Fruit fly (Drosophila melanogaster): Measurements from ENCODE around the gene Thor.

Gene Thor

DNA sequence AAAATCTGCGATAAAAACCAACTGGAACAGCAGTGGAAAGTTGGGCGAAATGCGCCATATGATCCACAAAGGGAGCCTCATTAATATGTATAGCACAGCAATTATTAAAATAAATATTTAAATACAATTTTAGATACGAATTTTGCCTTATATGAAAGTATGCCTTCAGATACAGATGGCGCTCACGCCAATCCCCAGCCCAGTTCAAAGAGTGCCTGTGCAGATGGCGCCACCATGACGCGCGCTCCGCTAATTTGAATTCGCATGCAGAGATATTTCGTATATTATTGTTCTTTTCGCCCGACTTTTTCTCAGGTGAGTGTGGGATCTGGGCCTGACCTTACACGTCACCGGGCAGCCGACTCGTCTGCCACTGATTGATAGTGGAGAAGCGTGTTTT lies 6.0 kb upstream of the Thor start, which contains the start of gene Pgant4 (continued):
- TF ChIP-seq abd-A (tag; optimal IDR thresholded peaks at IDR 0.05), result no peak
- peak; percentile 23 for TF ChIP-seq slou (GFP tag; optimal IDR thresholded peaks at IDR 0.05)
- TF ChIP-seq CG31441 (GFP tag; IDR thresholded peaks at IDR 0.05), result peak; percentile 28; the same call in 1 of the 2 replicates
- no peak for TF ChIP-seq CG15073 (GFP tag; optimal IDR thresholded peaks at IDR 0.05)
- TF ChIP-seq CG33213 (GFP tag; optimal IDR thresholded peaks at IDR 0.05), result peak; percentile 35
- no peak; the same call in 2 of the 3 replicates for TF ChIP-seq knrl (GFP tag; IDR thresholded peaks at IDR 0.05; ENCODE audit: partially characterized antibody)
- peak; percentile 37 for TF ChIP-seq Nf-YC (tag; optimal IDR thresholded peaks at IDR 0.05)
- peak; percentile 83 for TF ChIP-seq slbo (GFP tag; IDR thresholded peaks at IDR 0.05)
- no peak for TF ChIP-seq Fer2 (tag; optimal IDR thresholded peaks at IDR 0.05)
- TF ChIP-seq Ravus (GFP tag; IDR thresholded peaks at IDR 0.05), result no peak
- TF ChIP-seq CG8944 (GFP tag; optimal IDR thresholded peaks at IDR 0.05), result peak; percentile 50
- peak; percentile 48 for TF ChIP-seq CoRest (tag; optimal IDR thresholded peaks at IDR 0.05)
- peak; percentile 19 for TF ChIP-seq BEAF-32 (GFP tag; optimal IDR thresholded peaks at IDR 0.05)
- TF ChIP-seq Chrac-16 (GFP tag; optimal IDR thresholded peaks at IDR 0.05), result peak; percentile 66
- peak; percentile 54; the same call in 1 of the 3 replicates for TF ChIP-seq otp (GFP tag; IDR thresholded peaks at IDR 0.05)
- TF ChIP-seq croc (GFP tag; conservative IDR thresholded peaks at IDR 0.05), result peak; percentile 36; the same call in 2 of the 3 replicates
- peak; percentile 15 for TF ChIP-seq CG2116 (GFP tag; optimal IDR thresholded peaks at IDR 0.05)
- TF ChIP-seq CTCF (GFP tag; optimal IDR thresholded peaks at IDR 0.05), result peak; percentile 99
- TF ChIP-seq prd (optimal IDR thresholded peaks at IDR 0.05), result no peak
- TF ChIP-seq prd (GFP tag; IDR thresholded peaks at IDR 0.05), result peak; percentile 92
- peak; percentile 62; the same call in 1 of the 2 replicates for TF ChIP-seq CG10959 (GFP tag; IDR thresholded peaks at IDR 0.05)
- no peak for TF ChIP-seq Neu2 (GFP tag; optimal IDR thresholded peaks at IDR 0.05; ENCODE audit: borderline replicate concordance)
- TF ChIP-seq grau (tag; optimal IDR thresholded peaks at IDR 0.05), result peak; percentile 64
- peak; percentile 20 for TF ChIP-seq pzg (GFP tag; optimal IDR thresholded peaks at IDR 0.05)
- TF ChIP-seq gsb-n (tag; optimal IDR thresholded peaks at IDR 0.05), result peak; percentile 89
- TF ChIP-seq lmd (GFP tag; IDR thresholded peaks at IDR 0.05), result peak; percentile 60
- TF ChIP-seq chinmo (GFP tag; IDR thresholded peaks at IDR 0.05; ENCODE audit: partially characterized antibody), result no peak
- TF ChIP-seq sim (GFP tag; IDR thresholded peaks at IDR 0.05), result no peak
- TF ChIP-seq gcm2 (GFP tag; optimal IDR thresholded peaks at IDR 0.05), result no peak
- TF ChIP-seq CG31365 (tag; optimal IDR thresholded peaks at IDR 0.05), result peak; percentile 14
- TF ChIP-seq CG9932 (GFP tag; IDR thresholded peaks at IDR 0.05), result peak; percentile 85
- no peak for TF ChIP-seq CG11504 (tag; optimal IDR thresholded peaks at IDR 0.05)
- TF ChIP-seq ssp (GFP tag; IDR thresholded peaks at IDR 0.05), result 0 out of 2 replicates have a peak, but pooled peaks have one; percentile 26
- peak; percentile 74 for TF ChIP-seq dysf (GFP tag; IDR thresholded peaks at IDR 0.05)
- peak; percentile 69; the same call in 2 of the 3 replicates for TF ChIP-seq H15 (GFP tag; IDR thresholded peaks at IDR 0.05)
- TF ChIP-seq CG34376 (GFP tag; optimal IDR thresholded peaks at IDR 0.05), result peak; percentile 13
- TF ChIP-seq CG15601 (tag; optimal IDR thresholded peaks at IDR 0.05), result no peak
- TF ChIP-seq bab2 (GFP tag; optimal IDR thresholded peaks at IDR 0.05), result peak; percentile 48
- no peak for TF ChIP-seq CG12299 (tag; optimal IDR thresholded peaks at IDR 0.05)
- TF ChIP-seq CG14667 (GFP tag; IDR thresholded peaks at IDR 0.05), result peak; percentile 63
- TF ChIP-seq CG16813 (GFP tag; IDR thresholded peaks at IDR 0.05; ENCODE audit: partially characterized antibody), result 0 out of 3 replicates have a peak, but pooled peaks have one; percentile 30
- TF ChIP-seq Optix (GFP tag; IDR thresholded peaks at IDR 0.05), result peak; percentile 68
- no peak for TF ChIP-seq Dad (GFP tag; optimal IDR thresholded peaks at IDR 0.05)
- TF ChIP-seq toy (GFP tag; IDR thresholded peaks at IDR 0.05), result no peak
- TF ChIP-seq CG17829 (tag; optimal IDR thresholded peaks at IDR 0.05), result peak; percentile 74
- peak; percentile 95 for TF ChIP-seq CG11456 (GFP tag; IDR thresholded peaks at IDR 0.05)
- no peak for TF ChIP-seq CG7271 (tag; optimal IDR thresholded peaks at IDR 0.05)
- peak; percentile 73 for TF ChIP-seq ken (GFP tag; IDR thresholded peaks at IDR 0.05)
- TF ChIP-seq schlank (tag; optimal IDR thresholded peaks at IDR 0.05), result peak; percentile 16
- TF ChIP-seq ap (GFP tag; IDR thresholded peaks at IDR 0.05), result peak; percentile 32; the same call in 1 of the 2 replicates
- no peak for TF ChIP-seq GATAe (GFP tag; conservative IDR thresholded peaks at IDR 0.05)
- TF ChIP-seq CG11085 (GFP tag; IDR thresholded peaks at IDR 0.05), result peak; percentile 69; the same call in 1 of the 2 replicates
